Fruit fly (Drosophila melanogaster): ENCODE data around the gene JhI-21.

JhI-21 gene

dm6 chr2L:12007331-12007791 is 48.5 kb downstream of the JhI-21 start (continued):
- TF ChIP-seq row (GFP tag; IDR thresholded peaks at IDR 0.05) (no peak), fd64A (GFP tag; optimal IDR thresholded peaks at IDR 0.05) (peak; percentile 62), pfk (GFP tag; optimal IDR thresholded peaks at IDR 0.05) (peak; percentile 76), Fer1 (GFP tag; optimal IDR thresholded peaks at IDR 0.05) (peak; percentile 79), nom (GFP tag; optimal IDR thresholded peaks at IDR 0.05) (peak; percentile 95), ro (GFP tag; IDR thresholded peaks at IDR 0.05) (no peak), CoRest (tag; optimal IDR thresholded peaks at IDR 0.05) (peak; percentile 21), CG8388 (GFP tag; optimal IDR thresholded peaks at IDR 0.05) (peak; percentile 59), CG3847 (GFP tag; IDR thresholded peaks at IDR 0.05) (no peak), Kr (GFP tag; optimal IDR thresholded peaks at IDR 0.05) (peak; percentile 90), Drgx (GFP tag; IDR thresholded peaks at IDR 0.05) (no peak), insv (GFP tag; optimal IDR thresholded peaks at IDR 0.05) (peak in 1 of 2 experiments; percentile 76), sr (GFP tag; IDR thresholded peaks at IDR 0.05) (no peak), CG14441 (GFP tag; IDR thresholded peaks at IDR 0.05) (no peak), crol (GFP tag; IDR thresholded peaks at IDR 0.05) (no peak), gcm2 (GFP tag; optimal IDR thresholded peaks at IDR 0.05) (peak; percentile 43), CG15073 (GFP tag; optimal IDR thresholded peaks at IDR 0.05) (no peak), CG3281 (GFP tag; optimal IDR thresholded peaks at IDR 0.05) (peak; percentile 63), CG11560 (tag; IDR thresholded peaks at IDR 0.05) (no peak), CG6854 (GFP tag; optimal IDR thresholded peaks at IDR 0.05) (peak; percentile 80), Hsf (GFP tag; optimal IDR thresholded peaks at IDR 0.05) (no peak), kni (GFP tag; optimal IDR thresholded peaks at IDR 0.05) (peak; percentile 100), zen (tag; optimal IDR thresholded peaks at IDR 0.05) (peak; percentile 88), ftz-f1 (GFP tag; optimal IDR thresholded peaks at IDR 0.05) (peak; percentile 98), CG17359 (tag; optimal IDR thresholded peaks at IDR 0.05) (peak; percentile 42), pb (GFP tag; optimal IDR thresholded peaks at IDR 0.05) (peak; percentile 87), fd3F (GFP tag; optimal IDR thresholded peaks at IDR 0.05) (no peak), repo (GFP tag; optimal IDR thresholded peaks at IDR 0.05) (peak; percentile 50), hbn (GFP tag; IDR thresholded peaks at IDR 0.05; ENCODE audit: partially characterized antibody) (no peak), gro (GFP tag; optimal IDR thresholded peaks at IDR 0.05) (peak; percentile 85), CG7839 (tag; optimal IDR thresholded peaks at IDR 0.05) (peak; percentile 59), Neu2 (GFP tag; optimal IDR thresholded peaks at IDR 0.05; ENCODE audit: borderline replicate concordance) (no peak), CG17912 (GFP tag; optimal IDR thresholded peaks at IDR 0.05) (peak; percentile 98), Pdp1 (GFP tag; optimal IDR thresholded peaks at IDR 0.05) (peak; percentile 3 to 77), Tbp (GFP tag; optimal IDR thresholded peaks at IDR 0.05) (no peak), al (GFP tag; IDR thresholded peaks at IDR 0.05) (no peak), CG7372 (GFP tag; IDR thresholded peaks at IDR 0.05) (no peak), CG9797 (GFP tag; optimal IDR thresholded peaks at IDR 0.05) (peak; percentile 17), tgo (GFP tag; IDR thresholded peaks at IDR 0.05) (no peak), CG10543 (GFP tag; optimal IDR thresholded peaks at IDR 0.05) (peak; percentile 100), CG17328 (GFP tag; IDR thresholded peaks at IDR 0.05) (no peak), CG8765 (GFP tag; IDR thresholded peaks at IDR 0.05) (no peak), CG10267 (tag; optimal IDR thresholded peaks at IDR 0.05) (no peak), CG17829 (tag; optimal IDR thresholded peaks at IDR 0.05) (peak; percentile 85), CG31224 (GFP tag; IDR thresholded peaks at IDR 0.05) (no peak), CG10366 (GFP tag; IDR thresholded peaks at IDR 0.05) (no peak), Fer2 (tag; optimal IDR thresholded peaks at IDR 0.05) (no peak), CG7556 (GFP tag; optimal IDR thresholded peaks at IDR 0.05) (no peak), CG1233 (GFP tag; optimal IDR thresholded peaks at IDR 0.05) (peak; percentile 74), CG8359 (GFP tag; optimal IDR thresholded peaks at IDR 0.05; ENCODE audit: borderline replicate concordance) (peak; percentile 100), CG6683 (GFP tag; optimal IDR thresholded peaks at IDR 0.05) (no peak)
